Worm (Caenorhabditis elegans) whole organism, L3 larva: ENCODE data around the gene str-61.

Source experiments
- ZK546.5 ChIP-seq: sonication (generic microtip); optimal IDR thresholded peaks from 2 replicates; lab custom pipeline; 2017; ENCODE audit warnings: missing biosample characterization, missing genetic modification characterization
- ama-1 ChIP-seq: fragments of 150-350 bp; optimal IDR thresholded peaks from 2 replicates; lab custom pipeline; 2018
- ceh-16 ChIP-seq: sonication (generic microtip); optimal IDR thresholded peaks from 2 replicates; lab custom pipeline; 2017; ENCODE audit warnings: missing biosample characterization, missing genetic modification characterization
- ceh-28 ChIP-seq: fragments of 150-350 bp; optimal IDR thresholded peaks from 2 replicates; lab custom pipeline; 2014; ENCODE audit warnings: missing biosample characterization, missing genetic modification reagents, missing genetic modification characterization
- ceh-9 ChIP-seq: sonication (generic microtip); optimal IDR thresholded peaks from 2 replicates; lab custom pipeline; 2018; ENCODE audit warnings: missing biosample characterization, missing genetic modification characterization
- daf-12 ChIP-seq: fragments of 150-350 bp; optimal IDR thresholded peaks from 2 replicates; lab custom pipeline; 2014; ENCODE audit warnings: missing biosample characterization, missing genetic modification reagents, missing genetic modification characterization
- elt-1 ChIP-seq: fragments of 150-350 bp; optimal IDR thresholded peaks from 2 replicates; lab custom pipeline; 2014; ENCODE audit warnings: missing biosample characterization, missing genetic modification characterization
- elt-2 ChIP-seq: sonication (generic microtip); optimal IDR thresholded peaks from 2 replicates; lab custom pipeline; 2016; ENCODE audit warnings: missing genetic modification reagents, mild to moderate bottlenecking, missing genetic modification characterization, missing compliant biosample characterization
- elt-3 ChIP-seq, 3 experiments: fragments of 150-350 bp in 1 of 3; sonication (generic microtip) in 2 of 3; optimal IDR thresholded peaks; 2 replicates in 2 of 3; 4 replicates in 1 of 3; lab custom pipeline; 2014 to 2017; ENCODE audit warnings: missing biosample characterization in 3 of 3, missing genetic modification characterization in 3 of 3
- eor-1 ChIP-seq, 2 experiments: fragments of 150-350 bp; optimal IDR thresholded peaks; 2 replicates each; lab custom pipeline; 2014 to 2018; ENCODE audit warnings: missing biosample characterization in 2 of 2, missing genetic modification characterization in 2 of 2
- fkh-10 ChIP-seq: sonication (generic microtip); optimal IDR thresholded peaks from 2 replicates; lab custom pipeline; 2017; ENCODE audit warnings: missing biosample characterization, missing genetic modification reagents, missing genetic modification characterization
- fos-1 ChIP-seq: fragments of 150-350 bp; optimal IDR thresholded peaks from 2 replicates; lab custom pipeline; 2014; ENCODE audit warnings: missing biosample characterization, missing genetic modification characterization
- hmg-11 ChIP-seq: sonication (generic microtip); optimal IDR thresholded peaks from 2 replicates; lab custom pipeline; 2016; ENCODE audit warnings: missing genetic modification characterization, missing compliant biosample characterization
- jun-1 ChIP-seq: fragments of 150-350 bp; optimal IDR thresholded peaks from 2 replicates; lab custom pipeline; 2014; ENCODE audit warnings: missing biosample characterization, missing genetic modification reagents, missing genetic modification characterization
- lin-15B ChIP-seq: fragments of 150-350 bp; optimal IDR thresholded peaks from 2 replicates; lab custom pipeline; 2014; ENCODE audit warnings: missing biosample characterization, missing genetic modification characterization
- lsy-12 ChIP-seq: sonication (generic microtip); optimal IDR thresholded peaks from 2 replicates; lab custom pipeline; 2016; ENCODE audit warnings: mild to moderate bottlenecking, missing genetic modification characterization, missing compliant biosample characterization
- mdl-1 ChIP-seq: fragments of 150-350 bp; optimal IDR thresholded peaks from 2 replicates; lab custom pipeline; 2014; ENCODE audit warnings: missing biosample characterization, missing genetic modification characterization
- nfya-1 ChIP-seq: sonication (generic microtip); optimal IDR thresholded peaks from 2 replicates; lab custom pipeline; 2017; ENCODE audit warnings: missing genetic modification characterization, mild to moderate bottlenecking, missing compliant biosample characterization, antibody characterized with exemption, moderate library complexity; ENCODE audit not compliant: insufficient read depth
- nhr-237 ChIP-seq: fragments of 150-350 bp; optimal IDR thresholded peaks from 2 replicates; lab custom pipeline; 2014; ENCODE audit warnings: missing biosample characterization, missing genetic modification characterization
- nhr-43 ChIP-seq: sonication (generic microtip); optimal IDR thresholded peaks from 2 replicates; lab custom pipeline; 2016; ENCODE audit warnings: mild to moderate bottlenecking, missing genetic modification characterization, missing compliant biosample characterization; ENCODE audit not compliant: poor library complexity, severe bottlenecking
- nhr-76 ChIP-seq: fragments of 150-350 bp; sonication (generic microtip); optimal IDR thresholded peaks from 5 replicates; lab custom pipeline; 2014; ENCODE audit warnings: missing biosample characterization, missing genetic modification characterization
- pha-4 ChIP-seq: fragments of 150-350 bp; optimal IDR thresholded peaks from 2 replicates; lab custom pipeline; 2014; ENCODE audit warnings: missing biosample characterization, missing genetic modification reagents, missing genetic modification characterization
- sea-2 ChIP-seq: fragments of 150-350 bp; sonication (generic microtip); optimal IDR thresholded peaks from 4 replicates; lab custom pipeline; 2014; ENCODE audit warnings: missing biosample characterization, missing genetic modification reagents, missing genetic modification characterization
- skn-1 ChIP-seq: fragments of 150-350 bp; optimal IDR thresholded peaks from 2 replicates; lab custom pipeline; 2014; ENCODE audit warnings: missing biosample characterization, missing genetic modification characterization
- snpc-4 ChIP-seq: fragments of 150-350 bp; optimal IDR thresholded peaks from 2 replicates; lab custom pipeline; 2014; ENCODE audit warnings: missing biosample characterization, missing genetic modification characterization
- unc-39 ChIP-seq: sonication (generic microtip); optimal IDR thresholded peaks from 4 replicates; lab custom pipeline; 2017; ENCODE audit warnings: missing biosample characterization, missing genetic modification characterization
- unc-62 ChIP-seq: fragments of 150-350 bp; sonication (generic microtip); optimal IDR thresholded peaks from 4 replicates; lab custom pipeline; 2014; ENCODE audit warnings: missing biosample characterization, missing genetic modification reagents, missing genetic modification characterization
- ztf-11 ChIP-seq: fragments of 150-350 bp; optimal IDR thresholded peaks from 2 replicates; lab custom pipeline; 2014; ENCODE audit warnings: missing biosample characterization, missing genetic modification characterization

The str-61 gene

ce11 chrV:16647093-16647492 is 24.0 kb downstream of the str-61 start, which contains the start of gene W06G6.10:
W06G6.10 (minus strand) TSS chrV:16647193.
- no peak for TF ChIP-seq daf-12 (tag; lab: Kevin White, UChicago)
- no peak for TF ChIP-seq elt-2 (tag; lab: Kevin White, UChicago)
- no peak for TF ChIP-seq fos-1 (tag; lab: Kevin White, UChicago)
- no peak for TF ChIP-seq lsy-12 (tag; lab: Kevin White, UChicago)
- no peak for TF ChIP-seq ceh-28
- TF ChIP-seq elt-1 (tag; lab: Kevin White, UChicago): no peak
- TF ChIP-seq snpc-4 (tag; lab: Kevin White, UChicago): no peak
- no peak for TF ChIP-seq lin-15B (tag; lab: Kevin White, UChicago)
- no peak for TF ChIP-seq ztf-11 (tag; lab: Kevin White, UChicago)
- TF ChIP-seq pha-4 (tag; lab: Kevin White, UChicago): no peak
- TF ChIP-seq fkh-10 (GFP tag; lab: Kevin White, UChicago): no peak
- TF ChIP-seq eor-1 (tag; optimal IDR thresholded peaks at IDR 0.05; lab: Kevin White, UChicago): no peak
- no peak for TF ChIP-seq skn-1 (tag; lab: Kevin White, UChicago)

DNA sequence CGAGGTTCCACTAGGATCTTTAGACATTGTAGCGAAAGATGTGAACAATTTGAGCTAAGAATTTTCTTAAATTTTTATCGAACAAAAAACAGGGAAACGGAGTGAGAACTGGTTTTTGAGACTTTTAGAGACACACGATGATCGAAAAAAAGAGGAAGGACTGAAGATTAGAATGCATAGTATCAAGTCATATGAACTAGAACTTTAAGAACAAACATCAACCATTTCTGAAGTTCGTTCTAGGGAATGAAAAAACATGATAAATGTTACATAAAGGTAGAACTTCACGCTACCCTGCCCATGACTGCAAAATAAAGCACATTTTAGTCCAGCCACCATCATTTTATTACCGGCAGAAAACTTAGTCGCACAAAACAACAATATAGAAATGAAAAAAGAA is 24.7 kb downstream of the str-61 start, which contains the start of gene W06G6.9:
W06G6.9 (minus strand) TSS at position 101 of the 400 bp plus-strand sequence.
- TF ChIP-seq unc-39 (tag; lab: Kevin White, UChicago) (no peak), ama-1 (lab: Kevin White, UChicago) (no peak), unc-62 (GFP tag; lab: Kevin White, UChicago) (no peak), pha-4 (tag; lab: Kevin White, UChicago) (no peak), nhr-237 (tag; lab: Kevin White, UChicago) (no peak), ceh-9 (tag; lab: Kevin White, UChicago) (no peak), mdl-1 (tag; lab: Kevin White, UChicago) (no peak), nfya-1 (tag; lab: Kevin White, UChicago) (no peak), ceh-16 (tag; lab: Kevin White, UChicago) (no peak), nhr-43 (tag; lab: Kevin White, UChicago) (no peak), elt-1 (tag; lab: Kevin White, UChicago) (no peak)

- peak; percentile 11 for TF ChIP-seq elt-2 (tag; lab: Kevin White, UChicago)
- no peak for TF ChIP-seq unc-62 (GFP tag; lab: Kevin White, UChicago)
Measured at ce11 chrV:16645201-16645940, 25.7 kb downstream of the str-61 start, which contains the start of gene W06G6.17. W06G6.17 (minus strand) TSS chrV:16645251.

DNA sequence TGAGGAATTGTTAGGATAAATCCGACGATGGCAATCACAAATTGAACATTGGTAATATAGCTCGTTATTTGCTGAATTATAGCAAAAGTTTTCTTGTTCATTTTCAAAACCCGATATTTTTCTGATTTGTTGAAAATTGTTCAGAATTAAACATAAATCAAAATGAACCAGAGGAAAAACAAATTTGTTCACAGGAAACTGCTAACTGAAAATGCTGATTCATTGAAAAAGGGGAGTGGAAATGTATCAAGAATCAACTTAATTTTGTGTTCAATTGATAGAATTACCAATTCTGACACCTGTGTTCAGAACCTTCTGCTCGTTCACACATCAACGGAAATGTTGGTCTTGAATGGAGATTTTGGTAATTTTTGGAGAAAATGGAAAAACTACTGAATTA is 27.5 kb downstream of the str-61 start, which contains the start of gene srw-77:
srw-77 (minus strand) TSS at position 101 of the 400 bp plus-strand sequence.
- TF ChIP-seq daf-12 (tag; lab: Kevin White, UChicago) (no peak), lin-15B (tag; lab: Kevin White, UChicago) (no peak), fkh-10 (GFP tag; lab: Kevin White, UChicago) (no peak), elt-1 (tag; lab: Kevin White, UChicago) (no peak), nfya-1 (tag; lab: Kevin White, UChicago) (no peak), jun-1 (no peak), nhr-76 (tag; lab: Kevin White, UChicago) (no peak), ceh-9 (tag; lab: Kevin White, UChicago) (no peak), sea-2 (no peak), unc-39 (tag; lab: Kevin White, UChicago) (no peak), ceh-28 (no peak), eor-1 (tag; optimal IDR thresholded peaks at IDR 0.05; lab: Kevin White, UChicago) (no peak), ZK546.5 (tag; lab: Kevin White, UChicago) (no peak), hmg-11 (tag; lab: Kevin White, UChicago) (no peak), elt-3 (tag; optimal IDR thresholded peaks at IDR 0.05; lab: Kevin White, UChicago) (no peak)

DNA sequence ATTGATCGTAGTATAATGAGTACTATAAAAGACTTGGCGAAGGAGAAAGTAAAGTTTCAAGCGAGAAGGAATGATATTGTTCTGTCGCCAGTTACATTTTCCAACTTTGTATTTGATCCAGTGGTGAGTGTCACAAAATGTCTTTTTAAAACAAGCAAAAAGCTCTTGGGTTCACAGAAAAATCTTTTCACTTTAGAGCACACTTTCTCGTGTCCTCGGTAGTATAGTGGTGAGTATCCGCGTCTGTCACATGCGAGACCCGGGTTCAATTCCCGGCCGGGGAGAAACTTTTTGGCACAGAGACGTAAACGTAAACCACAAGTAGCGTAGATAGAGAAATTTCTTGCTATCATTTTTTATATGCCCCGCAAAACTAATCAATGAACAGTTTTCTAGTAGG is 30.7 kb downstream of the str-61 start:
- TF ChIP-seq nhr-237 (tag; lab: Kevin White, UChicago) (no peak), elt-2 (tag; lab: Kevin White, UChicago) (peak; percentile 32), jun-1 (no peak), hmg-11 (tag; lab: Kevin White, UChicago) (no peak)
